Worm (Caenorhabditis elegans) whole organism, L3 larva: ENCODE results near the gene oxi-1.
A peak's percentile ranks its signal among the peaks of the same experiment; 100 is the strongest.

Experiments used
- R02D3.7 ChIP-seq: fragments of 150-350 bp; optimal IDR thresholded peaks from 2 replicates; lab custom pipeline; 2014; ENCODE audit warnings: missing biosample characterization, missing genetic modification characterization
- ceh-16 ChIP-seq: sonication (generic microtip); optimal IDR thresholded peaks from 2 replicates; lab custom pipeline; 2017; ENCODE audit warnings: missing biosample characterization, missing genetic modification characterization
- fos-1 ChIP-seq: fragments of 150-350 bp; optimal IDR thresholded peaks from 2 replicates; lab custom pipeline; 2014; ENCODE audit warnings: missing biosample characterization, missing genetic modification characterization
- jun-1 ChIP-seq: fragments of 150-350 bp; optimal IDR thresholded peaks from 2 replicates; lab custom pipeline; 2014; ENCODE audit warnings: missing biosample characterization, missing genetic modification reagents, missing genetic modification characterization
- nhr-77 ChIP-seq: fragments of 150-350 bp; optimal IDR thresholded peaks from 2 replicates; lab custom pipeline; 2014; ENCODE audit warnings: missing biosample characterization, missing genetic modification characterization
- snpc-4 ChIP-seq: fragments of 150-350 bp; optimal IDR thresholded peaks from 2 replicates; lab custom pipeline; 2014; ENCODE audit warnings: missing biosample characterization, missing genetic modification characterization

DNA sequence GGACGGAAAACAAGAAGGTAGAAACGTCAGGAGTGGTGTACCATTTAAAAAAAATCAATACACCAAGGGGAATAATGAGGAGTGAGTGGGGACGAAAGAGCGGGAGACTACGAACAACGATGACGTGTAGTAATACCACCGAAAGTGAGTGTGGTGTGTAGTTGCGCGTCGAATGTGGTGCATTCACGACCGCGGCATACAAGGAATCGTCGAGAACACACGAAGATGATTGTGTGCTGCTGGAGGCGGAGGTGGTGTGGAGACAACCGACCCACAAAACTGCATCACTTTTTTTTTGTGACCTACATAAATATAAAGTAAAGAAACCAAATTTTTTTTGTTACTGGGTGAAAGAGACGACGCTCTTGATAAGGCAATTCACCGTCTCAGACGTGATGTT lies 39.7 kb upstream of the oxi-1 start:
- TF ChIP-seq ceh-16 (no peak), snpc-4 (tag; lab: Kevin White, UChicago) (peak; percentile 57), fos-1 (no peak), nhr-77 (no peak), jun-1 (tag; lab: Kevin White, UChicago) (peak; percentile 39), R02D3.7 (tag; lab: Kevin White, UChicago) (no peak)
